Worm (Caenorhabditis elegans) whole organism, early embryonic: ENCODE results near the gene C15B12.2.

Experiments
- B0310.2 ChIP-seq: sonication (generic microtip); optimal IDR thresholded peaks from 2 replicates; lab custom pipeline; 2016; ENCODE audit warnings: mild to moderate bottlenecking, missing genetic modification characterization, missing compliant biosample characterization
- F13C5.2 ChIP-seq: sonication (generic microtip); optimal IDR thresholded peaks from 2 replicates; lab custom pipeline; 2017; ENCODE audit warnings: mild to moderate bottlenecking, missing genetic modification characterization, inconsistent platforms, missing compliant biosample characterization
- aly-1 ChIP-seq: sonication (generic microtip); optimal IDR thresholded peaks from 2 replicates; lab custom pipeline; 2016; ENCODE audit warnings: missing genetic modification characterization, missing compliant biosample characterization
- ama-1 ChIP-seq: fragments of 150-350 bp; optimal IDR thresholded peaks from 2 replicates; lab custom pipeline; 2014
- ceh-13 ChIP-seq: fragments of 200-800 bp; sonication (Bioruptor generic); optimal IDR thresholded peaks from 2 replicates; lab custom pipeline; 2018; ENCODE audit warnings: mild to moderate bottlenecking, missing genetic modification characterization, missing compliant biosample characterization
- ceh-36 ChIP-seq: sonication (generic microtip); optimal IDR thresholded peaks from 2 replicates; lab custom pipeline; 2016; ENCODE audit warnings: missing genetic modification characterization, inconsistent platforms, missing compliant biosample characterization
- ets-7 ChIP-seq: sonication (generic microtip); optimal IDR thresholded peaks from 2 replicates; lab custom pipeline; 2016; ENCODE audit warnings: missing genotype, missing genetic modification characterization, missing compliant biosample characterization
- flt-1 ChIP-seq: fragments of 200-800 bp; sonication (Bioruptor generic); IDR thresholded peaks from 2 replicates; pipeline ENCODE4 v1.3.6; 2022; ENCODE audit warnings: missing genetic modification characterization, missing compliant biosample characterization
- hmbx-1 ChIP-seq: sonication (generic microtip); optimal IDR thresholded peaks from 2 replicates; lab custom pipeline; 2016; ENCODE audit warnings: mild to moderate bottlenecking, missing genetic modification characterization, missing compliant biosample characterization
- hmg-4 ChIP-seq: fragments of 200-800 bp; sonication (Bioruptor generic); optimal IDR thresholded peaks from 2 replicates; lab custom pipeline; 2018; ENCODE audit warnings: mild to moderate bottlenecking, missing genetic modification characterization, missing compliant biosample characterization
- hnd-1 ChIP-seq: sonication (generic microtip); optimal IDR thresholded peaks from 2 replicates; lab custom pipeline; 2016; ENCODE audit warnings: missing genetic modification characterization, missing compliant biosample characterization
- pes-1 ChIP-seq: fragments of 200-800 bp; sonication (Bioruptor generic); IDR thresholded peaks from 2 replicates; pipeline ENCODE4 v1.3.6; 2022; ENCODE audit warnings: missing genetic modification reagents, missing genetic modification characterization, missing compliant biosample characterization
- scrt-1 ChIP-seq: fragments of 200-800 bp; sonication (Bioruptor generic); IDR thresholded peaks from 2 replicates; pipeline ENCODE4 v1.3.6; 2022; ENCODE audit warnings: missing genetic modification characterization, missing compliant biosample characterization
- sea-1 ChIP-seq: fragments of 200-800 bp; sonication (Bioruptor generic); conservative IDR thresholded peaks from 2 replicates; pipeline ENCODE4 v1.3.6; 2022; ENCODE audit warnings: missing genetic modification characterization, missing compliant biosample characterization
- tbx-11 ChIP-seq: fragments of 200-800 bp; sonication (Bioruptor generic); IDR thresholded peaks from 2 replicates; pipeline ENCODE4 v1.3.6; 2022; ENCODE audit warnings: missing genetic modification characterization, missing compliant biosample characterization
- tbx-37 ChIP-seq: fragments of 200-800 bp; sonication (Bioruptor generic); conservative IDR thresholded peaks from 2 replicates; pipeline ENCODE4 v1.3.6; 2022; ENCODE audit warnings: missing genetic modification reagents, missing genetic modification characterization, missing compliant biosample characterization
- tra-4 ChIP-seq: sonication (generic microtip); optimal IDR thresholded peaks from 2 replicates; lab custom pipeline; 2017; ENCODE audit warnings: missing genetic modification characterization, missing compliant biosample characterization

The C15B12.2 gene

DNA sequence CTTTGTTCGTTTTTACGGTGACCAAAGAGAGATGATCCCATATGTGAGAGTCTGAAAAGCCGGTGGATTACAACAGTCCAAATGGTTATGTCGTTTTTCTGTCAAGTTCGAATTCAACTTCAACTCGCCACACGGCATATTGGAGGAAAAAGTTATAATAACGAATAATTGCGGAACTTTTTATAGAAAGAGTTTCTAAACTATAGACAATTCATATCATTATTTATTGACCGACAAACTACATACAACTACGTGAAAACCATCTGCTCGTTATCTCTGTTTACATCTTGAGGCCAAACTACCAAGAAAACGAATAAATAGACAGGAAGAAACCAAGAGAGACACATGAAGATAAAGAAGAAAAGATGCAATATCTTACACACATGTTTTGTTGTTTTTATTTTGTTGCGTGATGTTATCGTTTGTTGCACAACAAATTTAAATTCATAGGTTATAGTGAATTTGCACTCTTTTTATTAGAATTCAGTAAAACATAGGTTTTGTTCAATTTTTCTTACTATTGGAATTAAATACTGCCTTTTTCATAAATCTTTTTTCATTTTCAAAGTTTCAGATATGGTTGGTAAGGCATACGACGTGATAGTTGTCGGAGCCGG, 10.6 kb downstream of the C15B12.2 start, which contains the start of the genes C15B12.4 and C15B12.8:
Gene C15B12.4 (minus strand): TSS at position 51 of the 617 bp plus-strand sequence.
Gene C15B12.8 (plus strand): TSS at position 567 of the 617 bp plus-strand sequence.
- TF ChIP-seq hmbx-1 (tag; lab: Kevin White, UChicago): no peak
- TF ChIP-seq ceh-13 (GFP tag; lab: Kevin White, UChicago): no peak
- TF ChIP-seq tbx-37: no peak
- TF ChIP-seq F13C5.2: no peak
- TF ChIP-seq ets-7 (tag; lab: Kevin White, UChicago): no peak
- TF ChIP-seq ceh-36 (tag; lab: Kevin White, UChicago): no peak
- no peak for TF ChIP-seq B0310.2 (tag; lab: Kevin White, UChicago)
- TF ChIP-seq flt-1 (GFP tag; lab: Robert Waterston, UW): no peak
- no peak for TF ChIP-seq ama-1 (lab: Kevin White, UChicago)
- no peak for TF ChIP-seq tra-4 (tag; lab: Kevin White, UChicago)
- TF ChIP-seq scrt-1: no peak
- no peak for TF ChIP-seq hmg-4 (GFP tag; lab: Kevin White, UChicago)
- no peak for TF ChIP-seq hnd-1 (tag; lab: Kevin White, UChicago)
- no peak for TF ChIP-seq sea-1 (GFP tag; lab: Robert Waterston, UW)
- TF ChIP-seq pes-1 (GFP tag; lab: Robert Waterston, UW): no peak
- TF ChIP-seq tbx-11 (GFP tag; lab: Robert Waterston, UW): no peak

DNA sequence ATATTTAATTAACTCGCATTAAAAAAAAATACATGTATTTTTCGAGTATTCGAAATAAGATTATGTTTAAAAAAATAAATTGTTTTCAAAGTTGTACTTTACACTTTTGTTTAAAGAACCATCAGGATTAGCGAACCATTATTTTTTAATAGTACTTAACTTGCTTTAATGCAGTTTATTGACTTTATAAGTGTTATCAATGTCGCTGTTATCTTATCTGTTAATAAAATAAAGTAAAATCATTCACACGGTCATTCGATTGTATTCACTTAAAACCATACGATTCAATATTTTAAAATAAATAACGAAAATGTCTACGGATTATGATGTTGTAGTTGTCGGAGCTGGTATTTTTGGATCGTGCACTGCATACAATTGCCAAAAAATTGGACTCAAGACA, 13.3 kb downstream of the C15B12.2 start, which contains the start of gene C15B12.1:
Gene C15B12.1 (plus strand): TSS at position 271 of the 400 bp plus-strand sequence.
- TF ChIP-seq scrt-1: no peak
- TF ChIP-seq pes-1 (GFP tag; lab: Robert Waterston, UW): no peak
- no peak for TF ChIP-seq tbx-37
- no peak for TF ChIP-seq flt-1 (GFP tag; lab: Robert Waterston, UW)
- no peak for TF ChIP-seq ceh-36 (tag; lab: Kevin White, UChicago)
- no peak for TF ChIP-seq ama-1 (lab: Kevin White, UChicago)

DNA sequence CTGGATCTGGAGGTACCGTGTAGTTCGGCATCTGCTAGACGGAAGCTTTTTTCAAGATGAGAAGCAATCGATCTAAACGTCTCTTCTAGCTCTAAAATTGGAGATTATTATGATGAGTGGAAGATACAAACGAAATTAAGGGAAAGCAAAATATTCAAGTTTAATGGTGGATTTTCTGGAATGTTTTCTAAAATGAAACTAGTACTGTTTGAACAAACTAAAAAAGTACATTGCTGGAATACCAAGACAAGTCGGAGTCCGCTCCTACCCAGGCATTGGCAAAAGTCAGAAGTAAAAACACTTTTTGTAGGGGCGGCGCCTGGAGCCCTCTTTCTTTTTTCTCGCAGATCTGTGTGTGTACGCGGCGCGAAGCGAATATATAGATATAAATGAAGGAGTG, 21.6 kb downstream of the C15B12.2 start, which contains the start of gene gar-1:
Gene gar-1 (minus strand): TSS at position 101 of the 400 bp plus-strand sequence.
- TF ChIP-seq tbx-37 (no peak), ama-1 (lab: Kevin White, UChicago) (no peak), hmg-4 (GFP tag; lab: Kevin White, UChicago) (no peak), tra-4 (tag; lab: Kevin White, UChicago) (no peak), scrt-1 (no peak), B0310.2 (tag; lab: Kevin White, UChicago) (no peak), aly-1 (tag; lab: Kevin White, UChicago) (no peak), ceh-13 (GFP tag; lab: Kevin White, UChicago) (no peak), sea-1 (GFP tag; lab: Robert Waterston, UW) (no peak), ets-7 (tag; lab: Kevin White, UChicago) (no peak), tbx-11 (GFP tag; lab: Robert Waterston, UW) (no peak), hnd-1 (tag; lab: Kevin White, UChicago) (no peak), F13C5.2 (no peak), hmbx-1 (tag; lab: Kevin White, UChicago) (no peak), ceh-36 (tag; lab: Kevin White, UChicago) (no peak), flt-1 (GFP tag; lab: Robert Waterston, UW) (no peak), pes-1 (GFP tag; lab: Robert Waterston, UW) (no peak)

DNA sequence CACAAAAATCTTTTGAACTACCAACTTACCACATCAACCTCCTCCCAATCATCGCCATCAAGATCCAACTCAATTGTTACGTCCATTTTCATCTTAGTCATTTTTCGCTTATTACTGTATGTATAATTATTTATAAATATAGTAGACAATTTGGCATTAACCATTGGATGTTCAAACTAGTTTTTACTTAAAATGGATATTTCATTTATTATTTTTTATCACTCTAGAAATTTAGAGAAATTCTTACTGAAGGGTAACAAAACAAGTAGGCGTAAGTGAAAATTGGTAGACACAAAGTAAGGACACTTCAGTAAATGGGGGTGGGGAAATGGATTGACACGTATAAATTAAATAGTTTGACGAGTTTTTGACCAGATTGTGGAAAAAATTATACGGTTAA, 36.5 kb downstream of the C15B12.2 start, which contains the start of gene actl-1:
Gene actl-1 (minus strand): TSS at position 101 of the 400 bp plus-strand sequence.
- TF ChIP-seq sea-1 (GFP tag; lab: Robert Waterston, UW): no peak
- TF ChIP-seq ets-7 (tag; lab: Kevin White, UChicago): no peak
- no peak for TF ChIP-seq scrt-1
- TF ChIP-seq hmg-4 (GFP tag; lab: Kevin White, UChicago): no peak
- TF ChIP-seq pes-1 (GFP tag; lab: Robert Waterston, UW): no peak
- TF ChIP-seq tra-4 (tag; lab: Kevin White, UChicago): no peak
- TF ChIP-seq F13C5.2: no peak
- no peak for TF ChIP-seq ama-1 (lab: Kevin White, UChicago)
- TF ChIP-seq tbx-11 (GFP tag; lab: Robert Waterston, UW): no peak
- no peak for TF ChIP-seq hmbx-1 (tag; lab: Kevin White, UChicago)
- no peak for TF ChIP-seq aly-1 (tag; lab: Kevin White, UChicago)
- no peak for TF ChIP-seq ceh-13 (GFP tag; lab: Kevin White, UChicago)
- no peak for TF ChIP-seq ceh-36 (tag; lab: Kevin White, UChicago)
- TF ChIP-seq hnd-1 (tag; lab: Kevin White, UChicago): no peak
- no peak for TF ChIP-seq flt-1 (GFP tag; lab: Robert Waterston, UW)

DNA sequence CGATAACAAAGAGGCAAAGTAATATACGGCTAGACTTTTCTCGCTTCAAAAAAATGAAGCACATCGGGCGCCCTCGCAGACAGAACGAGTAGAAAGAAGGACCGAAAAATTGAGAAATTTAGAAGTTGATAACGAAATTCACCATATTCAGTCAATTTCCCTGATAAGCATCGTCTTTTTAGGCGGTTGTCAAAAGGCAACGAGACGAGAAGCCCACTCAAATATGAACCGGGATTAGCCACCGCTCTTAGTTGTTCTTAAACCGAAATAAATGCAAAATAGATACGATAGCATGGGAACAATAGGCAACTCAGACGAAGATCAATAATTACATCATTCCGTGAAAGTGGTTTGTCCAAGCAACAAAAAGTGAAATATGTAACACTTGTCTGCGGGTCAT, 39.9 kb downstream of the C15B12.2 start:
- TF ChIP-seq hnd-1 (tag; lab: Kevin White, UChicago): no peak

DNA sequence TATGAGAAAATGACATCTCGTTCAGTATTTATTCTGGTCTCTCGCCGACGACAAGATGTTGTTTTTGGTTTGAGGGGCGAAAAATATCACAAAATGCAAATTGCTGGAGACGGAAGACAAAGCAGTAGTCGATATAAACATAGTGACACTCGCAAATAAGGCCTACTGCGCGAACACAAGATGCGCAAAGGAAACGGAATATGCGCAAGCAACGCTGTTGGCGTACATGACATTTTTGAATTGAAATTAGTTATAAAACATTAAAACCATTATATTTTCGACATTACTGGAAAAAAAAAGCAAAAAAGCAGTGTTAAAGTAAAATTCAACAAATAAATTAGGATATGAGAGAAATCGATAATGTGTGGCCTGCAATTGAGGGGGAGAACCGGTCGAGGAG, 41.8 kb downstream of the C15B12.2 start, which contains the start of gene cdf-1:
Gene cdf-1 (minus strand): TSS at position 136 of the 400 bp plus-strand sequence.
- TF ChIP-seq hmg-4 (GFP tag; lab: Kevin White, UChicago) (no peak), F13C5.2 (peak; percentile 5)

DNA sequence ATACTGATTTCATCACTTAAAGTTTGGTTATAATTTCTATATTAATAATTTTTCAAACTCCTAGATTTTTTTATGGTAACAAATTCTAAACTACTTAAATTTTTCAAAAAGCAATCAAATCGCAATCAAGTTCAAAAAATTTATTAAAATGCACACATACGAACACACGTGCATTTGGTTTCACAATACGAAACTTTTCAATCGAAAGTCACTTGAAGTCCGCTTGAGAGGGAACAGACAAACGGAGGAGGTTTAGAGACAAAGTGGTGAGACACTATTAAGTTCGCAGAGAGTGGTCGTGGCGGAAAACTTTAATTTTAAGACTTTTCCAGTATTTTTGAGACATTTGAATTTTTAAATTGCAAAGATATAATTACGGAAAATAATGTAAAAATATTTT, 42.5 kb downstream of the C15B12.2 start, which contains the start of gene glr-8:
Gene glr-8 (plus strand): TSS at position 319 of the 400 bp plus-strand sequence.
- TF ChIP-seq hmbx-1 (tag; lab: Kevin White, UChicago) (no peak), tbx-11 (GFP tag; lab: Robert Waterston, UW) (no peak), B0310.2 (tag; lab: Kevin White, UChicago) (no peak)
